Worm (Caenorhabditis elegans) whole organism, L1 larva: ENCODE results near the gene C01G10.1.

ENCODE experiments used
- C04F5.9 ChIP-seq: sonication (generic microtip); optimal IDR thresholded peaks from 2 replicates; lab custom pipeline; 2016; ENCODE audit warnings: missing genetic modification characterization, missing compliant biosample characterization
- C16A3.4 ChIP-seq: fragments of 150-350 bp; optimal IDR thresholded peaks from 2 replicates; lab custom pipeline; 2014; ENCODE audit warnings: missing biosample characterization, missing genetic modification characterization
- alr-1 ChIP-seq: fragments of 200-800 bp; sonication (Bioruptor generic); optimal IDR thresholded peaks from 2 replicates; lab custom pipeline; 2018; ENCODE audit warnings: borderline replicate concordance, mild to moderate bottlenecking, missing genetic modification characterization, missing compliant biosample characterization
- aly-2 ChIP-seq: fragments of 150-350 bp; optimal IDR thresholded peaks from 2 replicates; lab custom pipeline; 2014; ENCODE audit warnings: missing biosample characterization, missing genetic modification characterization
- ceh-82 ChIP-seq, 3 experiments: fragments of 150-350 bp in 1 of 3; sonication (generic microtip) in 2 of 3; optimal IDR thresholded peaks; 2 replicates each; lab custom pipeline; 2014 to 2017; ENCODE audit warnings: missing biosample characterization in 3 of 3, missing genetic modification characterization in 3 of 3
- ces-1 ChIP-seq: fragments of 150-350 bp; optimal IDR thresholded peaks from 2 replicates; lab custom pipeline; 2014; ENCODE audit warnings: missing biosample characterization, missing genetic modification reagents, missing genetic modification characterization
- dpl-1 ChIP-seq, 3 experiments: fragments of 150-350 bp in 2 of 3; sonication (generic microtip) in 1 of 3; optimal IDR thresholded peaks; 2 replicates each; lab custom pipeline; 2014 to 2017; ENCODE audit warnings: missing biosample characterization in 3 of 3, missing genetic modification characterization in 3 of 3, missing genetic modification reagents in 3 of 3
- egl-27 ChIP-seq, 2 experiments: fragments of 150-350 bp in 1 of 2; sonication (generic microtip); optimal IDR thresholded peaks; 3 replicates each; lab custom pipeline; 2017 to 2018; ENCODE audit warnings: missing biosample characterization in 2 of 2, missing genetic modification characterization in 2 of 2, missing genetic modification reagents in 2 of 2
- elt-2 ChIP-seq: sonication (generic microtip); optimal IDR thresholded peaks from 2 replicates; lab custom pipeline; 2016; ENCODE audit warnings: missing genetic modification characterization, mild to moderate bottlenecking, inconsistent platforms, missing compliant biosample characterization, missing genetic modification reagents
- elt-3 ChIP-seq, 6 experiments: fragments of 150-350 bp in 1 of 6; sonication (generic microtip); optimal IDR thresholded peaks; 2 replicates each; lab custom pipeline; 2017 to 2018; ENCODE audit warnings: missing biosample characterization in 6 of 6, missing genetic modification characterization in 6 of 6, inconsistent platforms in 1 of 6
- ets-5 ChIP-seq: fragments of 200-800 bp; sonication (Bioruptor generic); IDR thresholded peaks from 2 replicates; pipeline ENCODE4 v1.3.6; 2022; ENCODE audit warnings: missing genetic modification characterization, missing compliant biosample characterization
- fkh-10 ChIP-seq: sonication (generic microtip); optimal IDR thresholded peaks from 2 replicates; lab custom pipeline; 2017; ENCODE audit warnings: missing biosample characterization, missing genetic modification reagents, missing genetic modification characterization
- fkh-4 ChIP-seq: sonication (generic microtip); optimal IDR thresholded peaks from 2 replicates; lab custom pipeline; 2016; ENCODE audit warnings: missing compliant biosample characterization, missing genetic modification characterization, borderline replicate concordance
- fkh-8 ChIP-seq: sonication (generic microtip); optimal IDR thresholded peaks from 2 replicates; lab custom pipeline; 2016; ENCODE audit warnings: mild to moderate bottlenecking, missing genetic modification characterization, missing compliant biosample characterization
- hlh-17 ChIP-seq: fragments of 200-800 bp; sonication (Bioruptor generic); optimal IDR thresholded peaks from 2 replicates; lab custom pipeline; 2018; ENCODE audit warnings: missing genetic modification characterization, mild to moderate bottlenecking, missing compliant biosample characterization, moderate library complexity, borderline replicate concordance
- hpl-2 ChIP-seq: fragments of 150-350 bp; optimal IDR thresholded peaks from 2 replicates; lab custom pipeline; 2014; ENCODE audit warnings: missing biosample characterization, missing genetic modification reagents, missing genetic modification characterization
- isw-1 ChIP-seq: fragments of 200-800 bp; sonication (Bioruptor generic); IDR thresholded peaks from 2 replicates; pipeline ENCODE4 v1.3.6; 2022; ENCODE audit warnings: missing genetic modification characterization, missing compliant biosample characterization
- jun-1 ChIP-seq: fragments of 150-350 bp; optimal IDR thresholded peaks from 2 replicates; lab custom pipeline; 2014; ENCODE audit warnings: missing biosample characterization, missing genetic modification reagents, missing genetic modification characterization
- lin-13 ChIP-seq: fragments of 150-350 bp; optimal IDR thresholded peaks from 2 replicates; lab custom pipeline; 2014; ENCODE audit warnings: missing biosample characterization, missing genetic modification reagents, missing genetic modification characterization
- lin-35 ChIP-seq, 2 experiments: fragments of 150-350 bp; optimal IDR thresholded peaks; 2 replicates each; lab custom pipeline; 2014; ENCODE audit warnings: missing biosample characterization in 2 of 2, missing genetic modification characterization in 2 of 2, missing genetic modification reagents in 2 of 2
- lin-39 ChIP-seq: fragments of 150-350 bp; optimal IDR thresholded peaks from 2 replicates; lab custom pipeline; 2014; ENCODE audit warnings: missing biosample characterization, missing genetic modification reagents, missing genetic modification characterization
- lir-3 ChIP-seq: sonication (generic microtip); optimal IDR thresholded peaks from 2 replicates; lab custom pipeline; 2016; ENCODE audit warnings: mild to moderate bottlenecking, missing genetic modification characterization, moderate library complexity, missing compliant biosample characterization; ENCODE audit not compliant: poor library complexity
- lsy-2 ChIP-seq, 2 experiments: fragments of 150-350 bp; optimal IDR thresholded peaks; 2 replicates each; lab custom pipeline; 2014; ENCODE audit warnings: missing biosample characterization in 2 of 2, missing genetic modification characterization in 2 of 2
- mab-9 ChIP-seq: fragments of 200-800 bp; sonication (Bioruptor generic); IDR thresholded peaks from 2 replicates; pipeline ENCODE4 v1.3.6; 2022; ENCODE audit warnings: missing genetic modification reagents, missing genetic modification characterization, missing compliant biosample characterization
- mdl-1 ChIP-seq, 2 experiments: fragments of 150-350 bp; optimal IDR thresholded peaks; 2 replicates each; lab custom pipeline; 2014 to 2017; ENCODE audit warnings: missing biosample characterization in 2 of 2, missing genetic modification characterization in 2 of 2, inconsistent platforms in 1 of 2
- mef-2 ChIP-seq: fragments of 150-350 bp; optimal IDR thresholded peaks from 2 replicates; lab custom pipeline; 2014; ENCODE audit warnings: missing biosample characterization, missing genetic modification characterization
- nhr-11 ChIP-seq: fragments of 150-350 bp; optimal IDR thresholded peaks from 2 replicates; lab custom pipeline; 2014; ENCODE audit warnings: missing biosample characterization, missing genetic modification characterization
- nhr-12 ChIP-seq: sonication (generic microtip); optimal IDR thresholded peaks from 2 replicates; lab custom pipeline; 2017; ENCODE audit warnings: missing biosample characterization, missing genetic modification characterization
- nhr-237 ChIP-seq: fragments of 150-350 bp; optimal IDR thresholded peaks from 2 replicates; lab custom pipeline; 2014; ENCODE audit warnings: missing biosample characterization, missing genetic modification characterization
- nhr-28 ChIP-seq: fragments of 150-350 bp; optimal IDR thresholded peaks from 2 replicates; lab custom pipeline; 2014; ENCODE audit warnings: missing biosample characterization, missing genetic modification characterization
- nhr-47 ChIP-seq: sonication (generic microtip); optimal IDR thresholded peaks from 2 replicates; lab custom pipeline; 2016; ENCODE audit warnings: mild to moderate bottlenecking, missing genetic modification characterization, moderate library complexity, missing compliant biosample characterization
- nhr-71 ChIP-seq: sonication (generic microtip); optimal IDR thresholded peaks from 2 replicates; lab custom pipeline; 2016; ENCODE audit warnings: mild to moderate bottlenecking, missing genetic modification characterization, moderate library complexity, missing compliant biosample characterization
- nhr-76 ChIP-seq: sonication (generic microtip); optimal IDR thresholded peaks from 2 replicates; lab custom pipeline; 2017; ENCODE audit warnings: missing biosample characterization, missing genetic modification characterization
- pqm-1 ChIP-seq: sonication (generic microtip); optimal IDR thresholded peaks from 3 replicates; lab custom pipeline; 2017; ENCODE audit warnings: missing biosample characterization, missing genetic modification characterization
- snpc-4 ChIP-seq: fragments of 150-350 bp; optimal IDR thresholded peaks from 2 replicates; lab custom pipeline; 2014; ENCODE audit warnings: missing biosample characterization, missing genetic modification characterization
- sox-4 ChIP-seq: sonication (generic microtip); optimal IDR thresholded peaks from 2 replicates; lab custom pipeline; 2016; ENCODE audit warnings: missing genetic modification characterization, missing compliant biosample characterization
- sup-37 ChIP-seq: fragments of 200-800 bp; sonication (Bioruptor generic); optimal IDR thresholded peaks from 2 replicates; lab custom pipeline; 2018; ENCODE audit warnings: mild to moderate bottlenecking, missing genetic modification characterization, missing compliant biosample characterization
- swsn-7 ChIP-seq: sonication (generic microtip); optimal IDR thresholded peaks from 2 replicates; lab custom pipeline; 2016; ENCODE audit warnings: missing genetic modification characterization, missing compliant biosample characterization
- tlp-1 ChIP-seq: fragments of 150-350 bp; optimal IDR thresholded peaks from 2 replicates; lab custom pipeline; 2014; ENCODE audit warnings: missing biosample characterization, missing genetic modification characterization
- unc-130 ChIP-seq: fragments of 150-350 bp; optimal IDR thresholded peaks from 2 replicates; lab custom pipeline; 2017; ENCODE audit warnings: missing biosample characterization, missing genetic modification characterization, inconsistent platforms
- unc-86 ChIP-seq: sonication (generic microtip); optimal IDR thresholded peaks from 2 replicates; lab custom pipeline; 2016; ENCODE audit warnings: missing genetic modification characterization, missing compliant biosample characterization
- unc-98 ChIP-seq: fragments of 200-800 bp; sonication (Bioruptor generic); IDR thresholded peaks from 2 replicates; pipeline ENCODE4 v1.3.6; 2022; ENCODE audit warnings: missing genetic modification characterization, missing compliant biosample characterization
- vab-15 ChIP-seq: sonication (generic microtip); optimal IDR thresholded peaks from 2 replicates; lab custom pipeline; 2017; ENCODE audit warnings: missing genotype, mild to moderate bottlenecking, missing genetic modification characterization, missing compliant biosample characterization
- zip-4 ChIP-seq: fragments of 200-800 bp; sonication (Bioruptor generic); optimal IDR thresholded peaks from 2 replicates; lab custom pipeline; 2018; ENCODE audit warnings: mild to moderate bottlenecking, missing genetic modification characterization, moderate library complexity, missing compliant biosample characterization
- ztf-11 ChIP-seq, 2 experiments: sonication (generic microtip); optimal IDR thresholded peaks; 2 replicates each; lab custom pipeline; 2016 to 2017; ENCODE audit warnings: missing genetic modification characterization in 2 of 2, missing biosample characterization in 1 of 2, missing compliant biosample characterization in 1 of 2

Gene C01G10.1

ce11 chrV:15065068-15065744, 34.3 kb upstream of the C01G10.1 start, which contains the start of gene C25D7.9 (continued):
- TF ChIP-seq mab-9 (GFP tag; lab: Robert Waterston, UW) (no peak), ces-1 (GFP tag; lab: Kevin White, UChicago) (no peak), isw-1 (GFP tag; lab: Robert Waterston, UW) (0 out of 2 replicates have a peak, but pooled peaks have one; percentile 2), unc-98 (no peak), unc-86 (tag; lab: Kevin White, UChicago) (peak; percentile 4), vab-15 (tag; lab: Kevin White, UChicago) (no peak), nhr-237 (no peak), jun-1 (tag; lab: Kevin White, UChicago) (no peak), swsn-7 (tag; lab: Kevin White, UChicago) (peak; percentile 19), elt-2 (no peak), mdl-1 (tag; optimal IDR thresholded peaks at IDR 0.05; lab: Kevin White, UChicago) (no peak), C16A3.4 (tag; lab: Kevin White, UChicago) (peak; percentile 25), snpc-4 (tag; lab: Kevin White, UChicago) (no peak), egl-27 (tag; optimal IDR thresholded peaks at IDR 0.05; lab: Kevin White, UChicago) (no peak), mef-2 (tag; lab: Kevin White, UChicago) (no peak), ceh-82 (tag; optimal IDR thresholded peaks at IDR 0.05; lab: Kevin White, UChicago) (peak in 1 of 3 experiments; percentile 32), lin-35 (GFP tag; optimal IDR thresholded peaks at IDR 0.05; lab: Kevin White, UChicago) (peak; percentile 47 to 53), nhr-11 (tag; lab: Kevin White, UChicago) (no peak), C04F5.9 (tag; lab: Kevin White, UChicago) (no peak), alr-1 (tag; lab: Kevin White, UChicago) (no peak), lin-13 (GFP tag; lab: Kevin White, UChicago) (peak; percentile 32), tlp-1 (no peak), nhr-76 (tag; lab: Kevin White, UChicago) (no peak), unc-130 (tag; lab: Kevin White, UChicago) (no peak), nhr-47 (tag; lab: Kevin White, UChicago) (no peak), fkh-8 (tag; lab: Kevin White, UChicago) (peak; percentile 35), sup-37 (GFP tag; lab: Kevin White, UChicago) (no peak), fkh-10 (GFP tag; lab: Kevin White, UChicago) (no peak), lsy-2 (tag; optimal IDR thresholded peaks at IDR 0.05; lab: Kevin White, UChicago) (peak; percentile 31 to 62), zip-4 (GFP tag; lab: Kevin White, UChicago) (no peak), ztf-11 (tag; optimal IDR thresholded peaks at IDR 0.05; lab: Kevin White, UChicago) (no peak), elt-3 (tag; optimal IDR thresholded peaks at IDR 0.05; lab: Kevin White, UChicago) (no peak), pqm-1 (tag; lab: Kevin White, UChicago) (no peak), ets-5 (GFP tag; lab: Robert Waterston, UW) (no peak), hpl-2 (GFP tag; lab: Kevin White, UChicago) (no peak), lin-39 (tag; lab: Kevin White, UChicago) (no peak), nhr-28 (tag; lab: Kevin White, UChicago) (no peak), nhr-71 (tag; lab: Kevin White, UChicago) (peak; percentile 48), sox-4 (no peak), dpl-1 (GFP tag; optimal IDR thresholded peaks at IDR 0.05; lab: Kevin White, UChicago) (peak; percentile 17 to 52 (median 45)), nhr-12 (tag; lab: Kevin White, UChicago) (no peak), fkh-4 (no peak), aly-2 (tag; lab: Kevin White, UChicago) (no peak), hlh-17 (GFP tag; lab: Kevin White, UChicago) (no peak), lir-3 (tag; lab: Kevin White, UChicago) (no peak)
